Fruit fly (Drosophila melanogaster) whole organism, embryonic: ENCODE measurements around the gene CG10747.
A peak's percentile ranks its signal among the peaks of the same experiment; 100 is the strongest.

Experiments
- Adf1 ChIP-seq: fragments of 200-800 bp; sonication (Bioruptor generic); IDR thresholded peaks from 2 replicates; pipeline ENCODE4 v1.3.6; 2022; ENCODE audit warnings: missing biosample characterization, missing genetic modification characterization
- CG10321 ChIP-seq: fragments of 200-800 bp; sonication (Bioruptor generic); IDR thresholded peaks from 2 replicates; pipeline ENCODE4 v1.3.6; 2022; ENCODE audit warnings: missing biosample characterization, missing genetic modification characterization
- CG10431 ChIP-seq: fragments of 200-800 bp; sonication (Bioruptor generic); optimal IDR thresholded peaks from 3 replicates; lab custom pipeline; 2018; ENCODE audit warnings: missing biosample characterization, mild to moderate bottlenecking, missing genetic modification characterization
- CG12391 ChIP-seq: fragments of 200-800 bp; sonication (Bioruptor generic); optimal IDR thresholded peaks from 3 replicates; lab custom pipeline; 2018; ENCODE audit warnings: missing biosample characterization, mild to moderate bottlenecking, missing genetic modification characterization, moderate library complexity
- CG13894 ChIP-seq: fragments of 200-800 bp; sonication (Bioruptor generic); optimal IDR thresholded peaks from 3 replicates; lab custom pipeline; 2018; ENCODE audit warnings: missing biosample characterization, mild to moderate bottlenecking, missing genetic modification characterization, moderate library complexity
- CG14014 ChIP-seq: fragments of 200-800 bp; sonication (Bioruptor generic); IDR thresholded peaks from 2 replicates; pipeline ENCODE4 v1.3.6; 2022; ENCODE audit warnings: missing biosample characterization, missing genetic modification characterization
- CG17829 ChIP-seq: fragments of 200-800 bp; optimal IDR thresholded peaks from 2 replicates; lab custom pipeline; 2019; ENCODE audit warnings: missing biosample characterization, mild to moderate bottlenecking, missing genetic modification characterization, moderate library complexity
- CG17912 ChIP-seq: fragments of 200-800 bp; sonication (Bioruptor generic); optimal IDR thresholded peaks from 2 replicates; lab custom pipeline; 2018; ENCODE audit warnings: missing biosample characterization, mild to moderate bottlenecking, missing genetic modification characterization
- CG2120 ChIP-seq: fragments of 200-800 bp; sonication (Bioruptor generic); optimal IDR thresholded peaks from 3 replicates; lab custom pipeline; 2016; ENCODE audit warnings: missing biosample characterization, missing genetic modification characterization
- CG2199 ChIP-seq: fragments of 200-800 bp; sonication (Bioruptor generic); IDR thresholded peaks from 3 replicates; pipeline ENCODE4 v1.3.6; 2022; ENCODE audit warnings: missing biosample characterization, missing genetic modification characterization
- CG2875 ChIP-seq: fragments of 200-800 bp; sonication (Bioruptor generic); optimal IDR thresholded peaks from 2 replicates; lab custom pipeline; 2017; ENCODE audit warnings: missing biosample characterization, mild to moderate bottlenecking, missing genetic modification characterization, missing genetic modification reagents
- CG31365 ChIP-seq: fragments of 200-800 bp; sonication (Bioruptor generic); optimal IDR thresholded peaks from 2 replicates; lab custom pipeline; 2018; ENCODE audit warnings: missing biosample characterization, mild to moderate bottlenecking, missing genetic modification characterization
- CG3163 ChIP-seq: fragments of 200-800 bp; sonication (Bioruptor generic); optimal IDR thresholded peaks from 3 replicates; lab custom pipeline; 2016; ENCODE audit warnings: missing biosample characterization, missing genetic modification characterization
- CG3726 ChIP-seq: fragments of 200-800 bp; sonication (Bioruptor generic); IDR thresholded peaks from 3 replicates; pipeline ENCODE4, ENCODE4 v1.3.6; 2022; ENCODE audit warnings: missing biosample characterization, missing genetic modification characterization
- CG6272 ChIP-seq: fragments of 200-800 bp; sonication (Bioruptor generic); IDR thresholded peaks from 2 replicates; pipeline ENCODE4 v1.3.6; 2022; ENCODE audit warnings: missing biosample characterization, missing genetic modification characterization
- CG7556 ChIP-seq: fragments of 200-800 bp; sonication (Bioruptor generic); optimal IDR thresholded peaks from 2 replicates; lab custom pipeline; 2017; ENCODE audit warnings: missing biosample characterization, mild to moderate bottlenecking, missing genetic modification characterization
- CG7745 ChIP-seq: fragments of 200-800 bp; sonication (Bioruptor generic); optimal IDR thresholded peaks from 2 replicates; lab custom pipeline; 2018; ENCODE audit warnings: missing biosample characterization, mild to moderate bottlenecking, missing genetic modification characterization, moderate library complexity
- CG8290 ChIP-seq, 3 experiments: fragments of 200-800 bp; sonication (Bioruptor generic); optimal IDR thresholded peaks; 2 replicates each; lab custom pipeline; 2016 to 2019; ENCODE audit warnings: missing biosample characterization in 3 of 3, missing genetic modification characterization in 3 of 3, mild to moderate bottlenecking in 2 of 3, moderate library complexity in 1 of 3
- CG8359 ChIP-seq: fragments of 200-800 bp; sonication (Bioruptor generic); optimal IDR thresholded peaks from 2 replicates; lab custom pipeline; 2017; ENCODE audit warnings: missing biosample characterization, mild to moderate bottlenecking, missing genetic modification characterization, borderline replicate concordance
- CG8924 ChIP-seq: fragments of 200-800 bp; optimal IDR thresholded peaks from 3 replicates; lab custom pipeline; 2019; ENCODE audit warnings: missing biosample characterization, mild to moderate bottlenecking, missing genetic modification characterization, moderate library complexity
- CG8944 ChIP-seq: fragments of 200-800 bp; sonication (Bioruptor generic); optimal IDR thresholded peaks from 3 replicates; lab custom pipeline; 2016; ENCODE audit warnings: missing biosample characterization, missing genetic modification characterization
- CTCF ChIP-seq: fragments of 200-800 bp; sonication (Bioruptor generic); optimal IDR thresholded peaks from 2 replicates; lab custom pipeline; 2017; ENCODE audit warnings: missing biosample characterization, mild to moderate bottlenecking, missing genetic modification characterization, moderate library complexity
- Dad ChIP-seq: fragments of 200-800 bp; sonication (Bioruptor generic); optimal IDR thresholded peaks from 3 replicates; lab custom pipeline; 2016; ENCODE audit warnings: missing biosample characterization, missing genetic modification characterization
- Ets65A ChIP-seq: fragments of 200-800 bp; sonication (Bioruptor generic); peaks from one replicate; lab custom pipeline; 2016; ENCODE audit warnings: missing biosample characterization, missing genetic modification characterization
- Fer3 ChIP-seq: fragments of 200-800 bp; sonication (Bioruptor generic); optimal IDR thresholded peaks from 2 replicates; lab custom pipeline; 2018; ENCODE audit warnings: missing biosample characterization, mild to moderate bottlenecking, missing genetic modification characterization, moderate library complexity
- HLH54F ChIP-seq: fragments of 200-800 bp; sonication (Bioruptor generic); optimal IDR thresholded peaks from 3 replicates; lab custom pipeline; 2016; ENCODE audit warnings: missing biosample characterization, missing genetic modification characterization
- Hr78 ChIP-seq, 2 experiments: fragments of 200-800 bp in 1 of 2; fragments of >200 bp in 1 of 2; sonication (Bioruptor generic) in 1 of 2; optimal IDR thresholded peaks; 2 replicates each; lab custom pipeline; 2017 to 2019; ENCODE audit warnings: missing biosample characterization in 2 of 2, missing genetic modification characterization in 2 of 2, mild to moderate bottlenecking in 1 of 2, moderate library complexity in 1 of 2
- Hsf ChIP-seq: fragments of 200-800 bp; sonication (Bioruptor generic); optimal IDR thresholded peaks from 3 replicates; lab custom pipeline; 2016; ENCODE audit warnings: missing biosample characterization, missing genetic modification characterization
- Meics ChIP-seq: fragments of 200-800 bp; sonication (Bioruptor generic); optimal IDR thresholded peaks from 2 replicates; lab custom pipeline; 2017; ENCODE audit warnings: missing biosample characterization, mild to moderate bottlenecking, missing genetic modification characterization
- Mrtf ChIP-seq: fragments of 200-800 bp; sonication (Bioruptor generic); IDR thresholded peaks from 3 replicates; pipeline ENCODE4 v1.3.6; 2022; ENCODE audit warnings: missing biosample characterization, missing genetic modification characterization
- Nf-YC ChIP-seq: fragments of 200-800 bp; optimal IDR thresholded peaks from 3 replicates; lab custom pipeline; 2019; ENCODE audit warnings: missing biosample characterization, mild to moderate bottlenecking, missing genetic modification characterization, moderate library complexity
- aop ChIP-seq: fragments of 200-800 bp; sonication (Bioruptor generic); IDR thresholded peaks from 2 replicates; pipeline ENCODE4 v1.3.6; 2022; ENCODE audit warnings: missing biosample characterization, missing genetic modification characterization
- ara ChIP-seq: fragments of 200-800 bp; sonication (Bioruptor generic); IDR thresholded peaks from 2 replicates; pipeline ENCODE4 v1.3.6; 2022; ENCODE audit warnings: missing biosample characterization, missing genetic modification characterization
- ato ChIP-seq: fragments of 200-800 bp; sonication (Bioruptor generic); IDR thresholded peaks from 2 replicates; pipeline ENCODE4 v1.3.6; 2022; ENCODE audit warnings: missing biosample characterization, missing genetic modification characterization; ENCODE audit not compliant: partially characterized antibody
- bowl ChIP-seq: fragments of 200-800 bp; sonication (Bioruptor generic); IDR thresholded peaks from 2 replicates; pipeline ENCODE4 v1.3.6; 2022; ENCODE audit warnings: missing biosample characterization, missing genetic modification characterization
- chinmo ChIP-seq: fragments of 200-800 bp; sonication (Bioruptor generic); IDR thresholded peaks from 4 replicates; pipeline ENCODE4 v1.3.6; 2022; ENCODE audit warnings: missing biosample characterization, missing genetic modification characterization; ENCODE audit not compliant: partially characterized antibody
- corto ChIP-seq: fragments of 200-800 bp; sonication (Bioruptor generic); optimal IDR thresholded peaks from 2 replicates; lab custom pipeline; 2016; ENCODE audit warnings: missing biosample characterization, mild to moderate bottlenecking, missing genetic modification characterization, moderate library complexity
- emc ChIP-seq: fragments of 200-800 bp; sonication (Bioruptor generic); optimal IDR thresholded peaks from 2 replicates; lab custom pipeline; 2016; ENCODE audit warnings: missing biosample characterization, missing genetic modification characterization
- en ChIP-seq: fragments of 200-800 bp; sonication (Bioruptor generic); optimal IDR thresholded peaks from 2 replicates; lab custom pipeline; 2016; ENCODE audit warnings: missing biosample characterization, missing genetic modification characterization
- esg ChIP-seq: fragments of 200-800 bp; sonication (Bioruptor generic); conservative IDR thresholded peaks from 2 replicates; pipeline ENCODE4 v1.3.6; 2022; ENCODE audit warnings: missing biosample characterization, missing genetic modification characterization
- gce ChIP-seq: fragments of 200-800 bp; sonication (Bioruptor generic); IDR thresholded peaks from 3 replicates; pipeline ENCODE4 v1.3.6; 2022; ENCODE audit warnings: missing biosample characterization, missing genetic modification characterization
- gcm ChIP-seq: fragments of 200-800 bp; sonication (Bioruptor generic); optimal IDR thresholded peaks from 2 replicates; lab custom pipeline; 2019; ENCODE audit warnings: missing biosample characterization, mild to moderate bottlenecking, missing genetic modification characterization, moderate library complexity
- lola ChIP-seq, 3 experiments: fragments of >200 bp in 2 of 3; fragments of 200-800 bp in 1 of 3; sonication (Bioruptor generic) in 1 of 3; optimal IDR thresholded peaks; 2 replicates each; lab custom pipeline; 2017 to 2019; ENCODE audit warnings: missing biosample characterization in 3 of 3, missing genetic modification characterization in 3 of 3, mild to moderate bottlenecking in 1 of 3, moderate library complexity in 1 of 3
- maf-S ChIP-seq: fragments of 200-800 bp; sonication (Bioruptor generic); optimal IDR thresholded peaks from 2 replicates; lab custom pipeline; 2016; ENCODE audit warnings: missing biosample characterization, missing genetic modification characterization
- pita ChIP-seq: fragments of 200-800 bp; sonication (Bioruptor generic); optimal IDR thresholded peaks from 2 replicates; lab custom pipeline; 2017; ENCODE audit warnings: missing biosample characterization, mild to moderate bottlenecking, missing genetic modification characterization
- ro ChIP-seq: fragments of 200-800 bp; sonication (Bioruptor generic); IDR thresholded peaks from 2 replicates; pipeline ENCODE4 v1.3.6; 2022; ENCODE audit warnings: missing biosample characterization, missing genetic modification characterization
- sisA ChIP-seq: fragments of 200-800 bp; sonication (Bioruptor generic); IDR thresholded peaks from 2 replicates; pipeline ENCODE4 v1.3.6; 2022; ENCODE audit warnings: missing biosample characterization, missing genetic modification characterization
- sqz ChIP-seq: fragments of 200-800 bp; sonication (Bioruptor generic); optimal IDR thresholded peaks from 3 replicates; lab custom pipeline; 2018; ENCODE audit warnings: missing biosample characterization, mild to moderate bottlenecking, missing genetic modification characterization
- stc ChIP-seq: fragments of 200-800 bp; sonication (Bioruptor generic); IDR thresholded peaks from 2 replicates; pipeline ENCODE4 v1.3.6; 2022; ENCODE audit warnings: missing biosample characterization, missing genetic modification characterization
- stwl ChIP-seq: fragments of 200-800 bp; sonication (Bioruptor generic); optimal IDR thresholded peaks from 3 replicates; lab custom pipeline; 2018; ENCODE audit warnings: missing biosample characterization, mild to moderate bottlenecking, missing genetic modification characterization, moderate library complexity
- tna ChIP-seq: fragments of 200-800 bp; sonication (Bioruptor generic); IDR thresholded peaks from 2 replicates; pipeline ENCODE4 v1.3.6; 2022; ENCODE audit warnings: missing biosample characterization, missing genetic modification characterization; ENCODE audit not compliant: partially characterized antibody
- ttk ChIP-seq: fragments of 200-800 bp; sonication (Bioruptor generic); IDR thresholded peaks from 2 replicates; pipeline ENCODE4 v2.1.2; 2022; ENCODE audit warnings: missing biosample characterization, missing genetic modification characterization
- yki ChIP-seq: fragments of >200 bp; optimal IDR thresholded peaks from 3 replicates; lab custom pipeline; 2018
- zfh2 ChIP-seq: fragments of 200-800 bp; sonication (Bioruptor generic); optimal IDR thresholded peaks from 2 replicates; lab custom pipeline; 2016; ENCODE audit warnings: missing biosample characterization, missing genetic modification characterization

Gene CG10747

dm6 chr2L:20097773-20098172, 6.6 kb upstream of the CG10747 start (continued):
- TF ChIP-seq pita (GFP tag; lab: Kevin White, UChicago) (no peak), CTCF (no peak), CG17829 (no peak), tna (peak; percentile 12; the same call in 1 of the 2 replicates), CG8944 (no peak), CG2199 (GFP tag; lab: Robert Waterston, UW) (peak; percentile 89), aop (GFP tag; lab: Robert Waterston, UW) (no peak), ato (0 out of 2 replicates have a peak, but pooled peaks have one; percentile 6), zfh2 (no peak), corto (GFP tag; lab: Kevin White, UChicago) (no peak), CG2120 (GFP tag; lab: Kevin White, UChicago) (no peak), sqz (GFP tag; lab: Kevin White, UChicago) (no peak), Ets65A (GFP tag; lab: Kevin White, UChicago) (no peak), stwl (no peak), Dad (GFP tag; lab: Kevin White, UChicago) (no peak), Nf-YC (no peak), en (GFP tag; lab: Kevin White, UChicago) (no peak), gce (no peak), ara (peak; percentile 9; the same call in 1 of the 2 replicates), bowl (no peak), CG8924 (tag; lab: Kevin White, UChicago) (no peak), CG10321 (no peak), CG2875 (no peak), CG8290 (GFP tag; optimal IDR thresholded peaks at IDR 0.05; lab: Kevin White, UChicago) (no peak), CG8290 (tag; optimal IDR thresholded peaks at IDR 0.05; lab: Kevin White, UChicago) (peak in 1 of 2 experiments; percentile 42), gcm (GFP tag; lab: Kevin White, UChicago) (no peak), maf-S (GFP tag; lab: Kevin White, UChicago) (no peak), stc (GFP tag; lab: Robert Waterston, UW) (peak; percentile 17; the same call in 1 of the 2 replicates), CG10431 (no peak), sisA (GFP tag; lab: Robert Waterston, UW) (no peak), CG3726 (GFP tag; lab: Robert Waterston, UW) (no peak), yki (lab: Kevin White, UChicago) (no peak), Hr78 (GFP tag; optimal IDR thresholded peaks at IDR 0.05; lab: Kevin White, UChicago) (no peak), CG31365 (no peak), ttk (no peak), CG3163 (GFP tag; lab: Kevin White, UChicago) (no peak), CG7745 (tag; lab: Kevin White, UChicago) (no peak), CG8359 (GFP tag; lab: Kevin White, UChicago) (no peak), CG14014 (GFP tag; lab: Robert Waterston, UW) (no peak), emc (GFP tag; lab: Kevin White, UChicago) (no peak)

dm6 chr2L:20097105-20097631, 6.0 kb upstream of the CG10747 start, which contains the start of the genes mRpS18B and Kua:
mRpS18B (minus strand) TSS chr2L:20097253.
Kua (plus strand) TSS chr2L:20097581.
- TF ChIP-seq HLH54F (no peak), Fer3 (tag; lab: Kevin White, UChicago) (peak; percentile 54), Mrtf (GFP tag; lab: Robert Waterston, UW) (no peak), zfh2 (no peak), Meics (GFP tag; lab: Kevin White, UChicago) (peak; percentile 54), esg (GFP tag; lab: Robert Waterston, UW) (0 out of 2 replicates have a peak, but pooled peaks have one; percentile 15), CG6272 (GFP tag; lab: Robert Waterston, UW) (peak; percentile 43; the same call in 1 of the 2 replicates), CG13894 (tag; lab: Kevin White, UChicago) (peak; percentile 44), chinmo (GFP tag; lab: Robert Waterston, UW) (no peak), CG12391 (tag; lab: Kevin White, UChicago) (peak; percentile 70), lola (GFP tag; optimal IDR thresholded peaks at IDR 0.05; lab: Kevin White, UChicago) (peak in 1 of 3 experiments; percentile 52), CG7556 (GFP tag; lab: Kevin White, UChicago) (peak; percentile 38), Adf1 (GFP tag; lab: Robert Waterston, UW) (peak; percentile 12; the same call in 1 of the 2 replicates), Hsf (peak; percentile 53), ro (GFP tag; lab: Robert Waterston, UW) (no peak), CG17912 (GFP tag; lab: Kevin White, UChicago) (no peak)
